Fruit fly (Drosophila melanogaster): ENCODE results near the gene B4.
A peak's percentile ranks its signal among the peaks of the same experiment; 100 is the strongest.

The B4 gene

dm6 chr2L:13547738-13548726 is 1.1 kb downstream of the B4 start (continued):
- TF ChIP-seq CG10267 (tag; optimal IDR thresholded peaks at IDR 0.05): peak; percentile 15
- TF ChIP-seq Ada2b (GFP tag; IDR thresholded peaks at IDR 0.05): 0 out of 2 replicates have a peak, but pooled peaks have one; percentile 21
- peak; percentile 34; the same call in 1 of the 2 replicates for TF ChIP-seq CG6689 (GFP tag; IDR thresholded peaks at IDR 0.05)
- no peak for TF ChIP-seq exex (tag; optimal IDR thresholded peaks at IDR 0.05)
- TF ChIP-seq Ptx1 (GFP tag; IDR thresholded peaks at IDR 0.05): peak; percentile 28
- TF ChIP-seq Nf-YB (GFP tag; optimal IDR thresholded peaks at IDR 0.05): no peak
- peak; percentile 69 for TF ChIP-seq mam (GFP tag; optimal IDR thresholded peaks at IDR 0.05)
- no peak for TF ChIP-seq CG10431 (GFP tag; optimal IDR thresholded peaks at IDR 0.05)
- peak; percentile 26 for TF ChIP-seq chn (GFP tag; optimal IDR thresholded peaks at IDR 0.05)
- TF ChIP-seq zf30C (GFP tag; optimal IDR thresholded peaks at IDR 0.05): no peak
- no peak for TF ChIP-seq CG1529 (GFP tag; optimal IDR thresholded peaks at IDR 0.05)
- TF ChIP-seq HLH4C (GFP tag; IDR thresholded peaks at IDR 0.05; ENCODE audit: partially characterized antibody): no peak
- TF ChIP-seq twi (tag; optimal IDR thresholded peaks at IDR 0.05): peak; percentile 14
- TF ChIP-seq BEAF-32 (GFP tag; optimal IDR thresholded peaks at IDR 0.05): no peak
- peak; percentile 55 for TF ChIP-seq CG9215 (GFP tag; IDR thresholded peaks at IDR 0.05)
- no peak for TF ChIP-seq Bdp1 (GFP tag; optimal IDR thresholded peaks at IDR 0.05)
- TF ChIP-seq hbn (GFP tag; IDR thresholded peaks at IDR 0.05; ENCODE audit: partially characterized antibody): no peak
- no peak for TF ChIP-seq CG12219 (GFP tag; optimal IDR thresholded peaks at IDR 0.05)
- peak in 1 of 2 experiments; percentile 35 for TF ChIP-seq Hr78 (GFP tag; optimal IDR thresholded peaks at IDR 0.05)
- TF ChIP-seq CG17361 (GFP tag; IDR thresholded peaks at IDR 0.05): peak; percentile 68
- TF ChIP-seq B-H2 (GFP tag; optimal IDR thresholded peaks at IDR 0.05): peak; percentile 21
- peak; percentile 32 for TF ChIP-seq CG18476 (GFP tag; optimal IDR thresholded peaks at IDR 0.05)
- TF ChIP-seq H15 (GFP tag; IDR thresholded peaks at IDR 0.05): no peak
- no peak for TF ChIP-seq NC2α (GFP tag; optimal IDR thresholded peaks at IDR 0.05)
- no peak for TF ChIP-seq CG4730 (GFP tag; IDR thresholded peaks at IDR 0.05)
- peak; percentile 73 for TF ChIP-seq CG10147 (GFP tag; optimal IDR thresholded peaks at IDR 0.05)
- peak; percentile 33 for TF ChIP-seq Dip3 (GFP tag; optimal IDR thresholded peaks at IDR 0.05)
- TF ChIP-seq Eip74EF (GFP tag; optimal IDR thresholded peaks at IDR 0.05): no peak
- TF ChIP-seq sc (optimal IDR thresholded peaks at IDR 0.05): no peak
- no peak for TF ChIP-seq sc (GFP tag; optimal IDR thresholded peaks at IDR 0.05)
- TF ChIP-seq NK7.1 (GFP tag; optimal IDR thresholded peaks at IDR 0.05): no peak
- TF ChIP-seq CG11247 (GFP tag; IDR thresholded peaks at IDR 0.05): no peak
- TF ChIP-seq vvl (GFP tag; IDR thresholded peaks at IDR 0.05): no peak
- TF ChIP-seq CG10543 (GFP tag; optimal IDR thresholded peaks at IDR 0.05): peak; percentile 20
- no peak for TF ChIP-seq CG1603 (tag; optimal IDR thresholded peaks at IDR 0.05)
- no peak for TF ChIP-seq CG11560 (tag; IDR thresholded peaks at IDR 0.05)
- peak; percentile 42 for TF ChIP-seq bab2 (GFP tag; optimal IDR thresholded peaks at IDR 0.05)
- peak; percentile 40 for TF ChIP-seq CG4424 (GFP tag; optimal IDR thresholded peaks at IDR 0.05)
- no peak for TF ChIP-seq Awh (GFP tag; IDR thresholded peaks at IDR 0.05)
- no peak for TF ChIP-seq CG8359 (GFP tag; optimal IDR thresholded peaks at IDR 0.05; ENCODE audit: borderline replicate concordance)
- peak; percentile 82 for TF ChIP-seq CG2120 (GFP tag; optimal IDR thresholded peaks at IDR 0.05)
- TF ChIP-seq Fer2 (tag; optimal IDR thresholded peaks at IDR 0.05): no peak
- TF ChIP-seq ab (GFP tag; optimal IDR thresholded peaks at IDR 0.05): no peak
- peak; percentile 67 for TF ChIP-seq lilli (GFP tag; optimal IDR thresholded peaks at IDR 0.05)
- no peak for TF ChIP-seq CG17612 (GFP tag; IDR thresholded peaks at IDR 0.05)
- TF ChIP-seq mld (GFP tag; IDR thresholded peaks at IDR 0.05; ENCODE audit: partially characterized antibody): no peak
- peak; percentile 38 for TF ChIP-seq CG1602 (GFP tag; optimal IDR thresholded peaks at IDR 0.05)
- no peak for TF ChIP-seq CG15601 (tag; optimal IDR thresholded peaks at IDR 0.05)

Data from whole organism, embryonic.